Fruit fly (Drosophila melanogaster): ENCODE results near the gene CG31697.

DNA sequence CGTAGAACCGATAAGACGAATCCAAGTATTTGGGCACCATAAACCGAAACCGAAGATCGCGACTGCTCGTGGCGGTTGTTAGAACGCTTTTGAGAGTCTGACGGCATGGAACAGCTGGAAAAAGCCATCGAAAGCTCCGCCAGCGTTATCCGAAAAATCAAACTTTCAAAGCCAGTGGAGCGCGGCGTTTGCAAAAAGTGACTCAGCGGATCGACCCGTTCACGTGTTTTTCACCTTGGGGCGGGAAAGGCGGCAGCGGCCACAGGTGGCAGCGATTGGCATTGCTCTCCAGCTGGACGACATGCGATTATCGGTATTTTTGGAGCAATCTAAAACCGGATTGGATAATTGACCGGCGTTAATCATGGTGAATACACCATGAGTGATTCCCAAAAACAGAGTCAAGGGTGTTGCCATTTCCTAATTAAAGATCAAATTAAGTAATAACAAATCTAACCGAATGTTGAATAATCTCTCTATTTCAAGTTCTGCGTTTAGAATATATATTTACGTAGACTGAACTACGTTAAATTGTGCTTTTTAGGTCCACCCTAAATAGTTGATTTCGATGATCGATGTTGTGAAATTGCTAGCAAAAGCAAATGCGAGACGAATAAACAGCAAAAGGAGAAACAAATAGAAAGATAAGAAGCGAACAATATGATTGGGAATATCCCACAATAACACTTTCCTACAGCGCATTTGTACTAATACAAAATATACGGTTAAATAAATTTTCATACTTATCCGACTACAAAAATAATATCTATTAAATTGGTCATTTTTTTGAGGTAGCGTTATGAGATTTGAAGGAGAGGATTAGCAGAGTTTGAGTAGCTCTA lies 11.8 kb downstream of the CG31697 start, which contains the start of gene CG10337:
- peak; percentile 16 for TF ChIP-seq Hsf (GFP tag; optimal IDR thresholded peaks at IDR 0.05)
- peak; percentile 67 for TF ChIP-seq odd (GFP tag; optimal IDR thresholded peaks at IDR 0.05)
- peak; percentile 64 for TF ChIP-seq grau (tag; optimal IDR thresholded peaks at IDR 0.05)
- TF ChIP-seq sens-2 (GFP tag; IDR thresholded peaks at IDR 0.05), result no peak

All from whole organism, embryonic.